Fruit fly (Drosophila melanogaster) whole organism, embryonic: ENCODE measurements around the gene Hpd.

ENCODE experiments used
- B-H2 ChIP-seq: fragments of 200-800 bp; sonication (Bioruptor generic); optimal IDR thresholded peaks from 2 replicates; lab custom pipeline; 2018; ENCODE audit warnings: missing biosample characterization, mild to moderate bottlenecking, missing genetic modification characterization
- Bdp1 ChIP-seq: fragments of 200-800 bp; sonication (Bioruptor generic); optimal IDR thresholded peaks from 3 replicates; lab custom pipeline; 2016; ENCODE audit warnings: missing biosample characterization, missing genetic modification characterization
- CG12744 ChIP-seq: fragments of 200-800 bp; sonication (Bioruptor generic); optimal IDR thresholded peaks from 2 replicates; lab custom pipeline; 2016; ENCODE audit warnings: missing biosample characterization, missing genetic modification characterization
- CG14014 ChIP-seq: fragments of 200-800 bp; sonication (Bioruptor generic); IDR thresholded peaks from 2 replicates; pipeline ENCODE4 v1.3.6; 2022; ENCODE audit warnings: missing biosample characterization, missing genetic modification characterization
- CG15514 ChIP-seq: fragments of 200-800 bp; sonication (Bioruptor generic); optimal IDR thresholded peaks from 3 replicates; lab custom pipeline; 2017; ENCODE audit warnings: missing biosample characterization, missing genetic modification characterization, mild to moderate bottlenecking, moderate library complexity, missing genetic modification reagents
- CG1603 ChIP-seq: fragments of 200-800 bp; sonication (Bioruptor generic); optimal IDR thresholded peaks from 2 replicates; lab custom pipeline; 2019; ENCODE audit warnings: missing biosample characterization, mild to moderate bottlenecking, missing genetic modification characterization, moderate library complexity
- CG1647 ChIP-seq: fragments of 200-800 bp; sonication (Bioruptor generic); optimal IDR thresholded peaks from 3 replicates; lab custom pipeline; 2016; ENCODE audit warnings: missing biosample characterization, missing genetic modification characterization
- CG17361 ChIP-seq: fragments of 200-800 bp; sonication (Bioruptor generic); IDR thresholded peaks from 3 replicates; pipeline ENCODE4 v1.3.6; 2022; ENCODE audit warnings: missing biosample characterization, missing genetic modification characterization
- CG17912 ChIP-seq: fragments of 200-800 bp; sonication (Bioruptor generic); optimal IDR thresholded peaks from 2 replicates; lab custom pipeline; 2018; ENCODE audit warnings: missing biosample characterization, mild to moderate bottlenecking, missing genetic modification characterization
- CG18011 ChIP-seq: fragments of 200-800 bp; sonication (Bioruptor generic); optimal IDR thresholded peaks from 2 replicates; lab custom pipeline; 2017; ENCODE audit warnings: missing biosample characterization, missing genetic modification characterization, mild to moderate bottlenecking, moderate library complexity, missing genotype
- CG18599 ChIP-seq: fragments of 200-800 bp; sonication (Bioruptor generic); optimal IDR thresholded peaks from 3 replicates; lab custom pipeline; 2017; ENCODE audit warnings: missing biosample characterization, missing genetic modification characterization, mild to moderate bottlenecking, moderate library complexity, missing genetic modification reagents
- CG2678 ChIP-seq: fragments of 200-800 bp; sonication (Bioruptor generic); optimal IDR thresholded peaks from 3 replicates; lab custom pipeline; 2019; ENCODE audit warnings: missing biosample characterization, mild to moderate bottlenecking, missing genetic modification characterization, moderate library complexity
- CG34224 ChIP-seq: fragments of 200-800 bp; sonication (Bioruptor generic); IDR thresholded peaks from 3 replicates; pipeline ENCODE4 v1.3.6; 2022; ENCODE audit warnings: missing biosample characterization, missing genetic modification characterization; ENCODE audit not compliant: partially characterized antibody
- CG4854 ChIP-seq: fragments of 200-800 bp; sonication (Bioruptor generic); optimal IDR thresholded peaks from 2 replicates; lab custom pipeline; 2016; ENCODE audit warnings: missing biosample characterization, missing genetic modification characterization, inconsistent platforms
- CG5245 ChIP-seq: fragments of 200-800 bp; sonication (Bioruptor generic); optimal IDR thresholded peaks from 3 replicates; lab custom pipeline; 2016; ENCODE audit warnings: missing biosample characterization, missing genetic modification characterization
- CG7271 ChIP-seq: fragments of 200-800 bp; sonication (Bioruptor generic); optimal IDR thresholded peaks from 2 replicates; lab custom pipeline; 2018; ENCODE audit warnings: missing biosample characterization, mild to moderate bottlenecking, missing genetic modification characterization, moderate library complexity
- CG7987 ChIP-seq: fragments of 200-800 bp; sonication (Bioruptor generic); optimal IDR thresholded peaks from 2 replicates; lab custom pipeline; 2018; ENCODE audit warnings: missing biosample characterization, mild to moderate bottlenecking, missing genetic modification characterization, moderate library complexity
- D19B ChIP-seq: fragments of 200-800 bp; sonication (Bioruptor generic); optimal IDR thresholded peaks from 2 replicates; lab custom pipeline; 2017; ENCODE audit warnings: missing biosample characterization, mild to moderate bottlenecking, missing genetic modification characterization
- Eip74EF ChIP-seq, 2 experiments: fragments of 200-800 bp in 1 of 2; fragments of >200 bp in 1 of 2; sonication (Bioruptor generic) in 1 of 2; optimal IDR thresholded peaks; 2 replicates each; lab custom pipeline; 2017 to 2019; ENCODE audit warnings: missing biosample characterization in 2 of 2, missing genetic modification characterization in 2 of 2, mild to moderate bottlenecking in 1 of 2, moderate library complexity in 1 of 2
- Fer3 ChIP-seq: fragments of 200-800 bp; sonication (Bioruptor generic); optimal IDR thresholded peaks from 2 replicates; lab custom pipeline; 2018; ENCODE audit warnings: missing biosample characterization, mild to moderate bottlenecking, missing genetic modification characterization, moderate library complexity
- Hand ChIP-seq: fragments of 200-800 bp; sonication (Bioruptor generic); optimal IDR thresholded peaks from 2 replicates; lab custom pipeline; 2017; ENCODE audit warnings: mild to moderate bottlenecking, missing biosample characterization, missing genetic modification reagents, missing genetic modification characterization
- Meics ChIP-seq: fragments of 200-800 bp; sonication (Bioruptor generic); optimal IDR thresholded peaks from 2 replicates; lab custom pipeline; 2017; ENCODE audit warnings: missing biosample characterization, mild to moderate bottlenecking, missing genetic modification characterization
- Ptx1 ChIP-seq: fragments of 200-800 bp; sonication (Bioruptor generic); IDR thresholded peaks from 2 replicates; pipeline ENCODE4 v1.3.6; 2022; ENCODE audit warnings: missing biosample characterization, missing genetic modification characterization
- Ssrp ChIP-seq: fragments of 200-800 bp; sonication (Bioruptor generic); optimal IDR thresholded peaks from 2 replicates; lab custom pipeline; 2018; ENCODE audit warnings: missing biosample characterization, mild to moderate bottlenecking, missing genetic modification characterization, moderate library complexity
- ab ChIP-seq: fragments of 200-800 bp; sonication (Bioruptor generic); optimal IDR thresholded peaks from 2 replicates; lab custom pipeline; 2016; ENCODE audit warnings: missing biosample characterization, missing genetic modification characterization
- da ChIP-seq: fragments of 200-800 bp; sonication (Bioruptor generic); optimal IDR thresholded peaks from 2 replicates; lab custom pipeline; 2016; ENCODE audit warnings: missing biosample characterization, missing genetic modification characterization
- dysf ChIP-seq: fragments of 200-800 bp; sonication (Bioruptor generic); IDR thresholded peaks from 3 replicates; pipeline ENCODE4 v1.3.6; 2022; ENCODE audit warnings: missing biosample characterization, missing genetic modification characterization
- eve ChIP-seq, 2 experiments: fragments of >200 bp; optimal IDR thresholded peaks; 2 replicates each; lab custom pipeline; 2017; ENCODE audit warnings: missing biosample characterization in 2 of 2, missing genetic modification characterization in 2 of 2
- gt ChIP-seq: fragments of 200-800 bp; sonication (Bioruptor generic); IDR thresholded peaks from 2 replicates; pipeline ENCODE4 v1.3.6; 2022; ENCODE audit warnings: missing biosample characterization, missing genetic modification characterization
- hbn ChIP-seq: fragments of 200-800 bp; sonication (Bioruptor generic); IDR thresholded peaks from 2 replicates; pipeline ENCODE4 v1.3.6; 2022; ENCODE audit warnings: missing biosample characterization, missing genetic modification characterization; ENCODE audit not compliant: partially characterized antibody
- jigr1 ChIP-seq: fragments of 200-800 bp; sonication (Bioruptor generic); IDR thresholded peaks from 3 replicates; pipeline ENCODE4 v1.3.6; 2022; ENCODE audit warnings: missing biosample characterization, missing genetic modification characterization
- lola ChIP-seq, 3 experiments: fragments of >200 bp in 2 of 3; fragments of 200-800 bp in 1 of 3; sonication (Bioruptor generic) in 1 of 3; optimal IDR thresholded peaks; 2 replicates each; lab custom pipeline; 2017 to 2019; ENCODE audit warnings: missing biosample characterization in 3 of 3, missing genetic modification characterization in 3 of 3, mild to moderate bottlenecking in 1 of 3, moderate library complexity in 1 of 3
- nau ChIP-seq: fragments of 200-800 bp; sonication (Bioruptor generic); optimal IDR thresholded peaks from 3 replicates; lab custom pipeline; 2017; ENCODE audit warnings: missing biosample characterization, mild to moderate bottlenecking, missing genetic modification characterization, missing genetic modification reagents
- nmo ChIP-seq: fragments of 200-800 bp; sonication (Bioruptor generic); optimal IDR thresholded peaks from 2 replicates; lab custom pipeline; 2018; ENCODE audit warnings: missing biosample characterization, mild to moderate bottlenecking, missing genetic modification characterization, moderate library complexity
- odd ChIP-seq: fragments of 200-800 bp; sonication (Bioruptor generic); optimal IDR thresholded peaks from 2 replicates; lab custom pipeline; 2017; ENCODE audit warnings: missing biosample characterization, mild to moderate bottlenecking, missing genetic modification characterization
- otp ChIP-seq: fragments of 200-800 bp; sonication (Bioruptor generic); IDR thresholded peaks from 3 replicates; pipeline ENCODE4, ENCODE4 v1.3.6; 2022; ENCODE audit warnings: missing biosample characterization, missing genetic modification characterization
- pzg ChIP-seq: fragments of 200-800 bp; sonication (Bioruptor generic); optimal IDR thresholded peaks from 3 replicates; lab custom pipeline; 2018; ENCODE audit warnings: missing biosample characterization, mild to moderate bottlenecking, missing genetic modification characterization, moderate library complexity
- repo ChIP-seq: fragments of 200-800 bp; sonication (Bioruptor generic); optimal IDR thresholded peaks from 2 replicates; lab custom pipeline; 2016; ENCODE audit warnings: missing biosample characterization, missing genetic modification characterization
- rib ChIP-seq: fragments of 200-800 bp; sonication (Bioruptor generic); IDR thresholded peaks from 2 replicates; pipeline ENCODE4 v1.3.6; 2022; ENCODE audit warnings: missing biosample characterization, missing genetic modification characterization
- schlank ChIP-seq: fragments of 200-800 bp; sonication (Bioruptor generic); optimal IDR thresholded peaks from 2 replicates; lab custom pipeline; 2018; ENCODE audit warnings: missing biosample characterization, mild to moderate bottlenecking, missing genetic modification characterization
- sens ChIP-seq: fragments of 200-800 bp; sonication (Bioruptor generic); peaks from one replicate; lab custom pipeline; 2016; ENCODE audit warnings: missing biosample characterization, missing genetic modification characterization
- sens-2 ChIP-seq: fragments of 200-800 bp; sonication (Bioruptor generic); IDR thresholded peaks from 2 replicates; pipeline ENCODE4 v1.3.6; 2022; ENCODE audit warnings: missing biosample characterization, missing genetic modification characterization
- sima ChIP-seq: fragments of 200-800 bp; sonication (Bioruptor generic); optimal IDR thresholded peaks from 2 replicates; lab custom pipeline; 2016; ENCODE audit warnings: missing biosample characterization, missing genetic modification characterization
- slbo ChIP-seq: fragments of 200-800 bp; sonication (Bioruptor generic); IDR thresholded peaks from 2 replicates; pipeline ENCODE4 v1.3.6; 2022; ENCODE audit warnings: missing biosample characterization, missing genetic modification characterization
- so ChIP-seq: fragments of 200-800 bp; sonication (Bioruptor generic); IDR thresholded peaks from 3 replicates; pipeline ENCODE4 v1.3.6; 2022; ENCODE audit warnings: missing biosample characterization, missing genetic modification characterization
- stc ChIP-seq: fragments of 200-800 bp; sonication (Bioruptor generic); IDR thresholded peaks from 2 replicates; pipeline ENCODE4 v1.3.6; 2022; ENCODE audit warnings: missing biosample characterization, missing genetic modification characterization
- vnd ChIP-seq: fragments of 200-800 bp; sonication (Bioruptor generic); IDR thresholded peaks from 3 replicates; pipeline ENCODE4 v1.3.6; 2022; ENCODE audit warnings: missing biosample characterization, missing genetic modification characterization; ENCODE audit not compliant: partially characterized antibody
- zf30C ChIP-seq: fragments of 200-800 bp; sonication (Bioruptor generic); optimal IDR thresholded peaks from 3 replicates; lab custom pipeline; 2018; ENCODE audit warnings: missing biosample characterization, mild to moderate bottlenecking, missing genetic modification characterization

Hpd gene

dm6 chr3L:20405971-20406948 lies 33.4 kb downstream of the Hpd start (continued):
- TF ChIP-seq rib (0 out of 2 replicates have a peak, but pooled peaks have one; percentile 13), jigr1 (GFP tag; lab: Robert Waterston, UW) (no peak), Ssrp (tag; lab: Kevin White, UChicago) (no peak), CG7987 (peak; percentile 61), Eip74EF (GFP tag; optimal IDR thresholded peaks at IDR 0.05; lab: Kevin White, UChicago) (peak in 1 of 2 experiments; percentile 26), CG15514 (GFP tag; lab: Kevin White, UChicago) (peak; percentile 27), so (GFP tag; lab: Robert Waterston, UW) (no peak), CG5245 (GFP tag; lab: Kevin White, UChicago) (no peak), schlank (tag; lab: Kevin White, UChicago) (peak; percentile 36), hbn (GFP tag; lab: Robert Waterston, UW) (no peak), lola (GFP tag; optimal IDR thresholded peaks at IDR 0.05; lab: Kevin White, UChicago) (peak in 1 of 3 experiments; percentile 64), CG17361 (GFP tag; lab: Robert Waterston, UW) (no peak), slbo (no peak), CG18599 (GFP tag; lab: Kevin White, UChicago) (peak; percentile 0), CG2678 (tag; lab: Kevin White, UChicago) (peak; percentile 49), dysf (GFP tag; lab: Robert Waterston, UW) (0 out of 3 replicates have a peak, but pooled peaks have one; percentile 9), Ptx1 (no peak), nmo (GFP tag; lab: Kevin White, UChicago) (no peak), odd (GFP tag; lab: Kevin White, UChicago) (peak; percentile 27), B-H2 (no peak), otp (GFP tag; lab: Robert Waterston, UW) (no peak), CG34224 (GFP tag; lab: Robert Waterston, UW) (no peak), pzg (GFP tag; lab: Kevin White, UChicago) (no peak), CG12744 (GFP tag; lab: Kevin White, UChicago) (peak; percentile 25), eve (GFP tag; optimal IDR thresholded peaks at IDR 0.05; lab: Kevin White, UChicago) (no peak), CG1603 (tag; lab: Kevin White, UChicago) (peak; percentile 9), ab (no peak), Meics (GFP tag; lab: Kevin White, UChicago) (peak; percentile 8), CG7271 (tag; lab: Kevin White, UChicago) (no peak), CG18011 (GFP tag; lab: Kevin White, UChicago) (no peak), sens (peak; percentile 66), CG1647 (GFP tag; lab: Kevin White, UChicago) (no peak), vnd (GFP tag; lab: Robert Waterston, UW) (no peak), Hand (GFP tag; lab: Kevin White, UChicago) (no peak), sima (GFP tag; lab: Kevin White, UChicago) (no peak), CG14014 (GFP tag; lab: Robert Waterston, UW) (0 out of 2 replicates have a peak, but pooled peaks have one; percentile 31), nau (GFP tag; lab: Kevin White, UChicago) (no peak), stc (GFP tag; lab: Robert Waterston, UW) (no peak), sens-2 (GFP tag; lab: Robert Waterston, UW) (no peak), gt (no peak), CG4854 (no peak), D19B (GFP tag; lab: Kevin White, UChicago) (no peak), zf30C (GFP tag; lab: Kevin White, UChicago) (no peak), repo (no peak), Bdp1 (no peak), da (no peak), CG17912 (GFP tag; lab: Kevin White, UChicago) (peak; percentile 19), Fer3 (tag; lab: Kevin White, UChicago) (peak; percentile 24)
